Fruit fly (Drosophila melanogaster): ENCODE data around the gene Fuca.

Gene Fuca

DNA sequence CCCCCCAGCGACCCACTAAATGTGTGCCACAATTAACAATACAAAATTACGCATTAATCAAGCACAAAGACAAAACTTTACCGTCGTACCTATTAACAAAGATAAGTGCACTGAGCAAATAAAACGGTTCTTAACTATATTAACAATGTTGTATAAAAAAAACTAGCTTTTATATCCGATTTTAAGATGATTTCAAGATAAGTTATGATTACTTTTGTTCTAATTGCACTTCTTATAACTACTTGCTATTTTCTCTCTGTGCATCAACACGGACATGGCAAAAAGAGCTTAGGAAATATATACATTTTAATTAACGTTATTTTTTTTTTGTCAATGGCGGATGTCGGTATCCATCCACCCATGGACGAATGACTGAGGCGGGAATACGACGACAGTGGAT is 13.6 kb upstream of the Fuca start (continued):
- TF ChIP-seq Ssrp (tag; optimal IDR thresholded peaks at IDR 0.05) (no peak), cwo (GFP tag; optimal IDR thresholded peaks at IDR 0.05) (peak; percentile 2), phol (tag; optimal IDR thresholded peaks at IDR 0.05) (peak; percentile 34), Hr39 (optimal IDR thresholded peaks at IDR 0.05) (no peak), Atf6 (GFP tag; IDR thresholded peaks at IDR 0.05) (peak; percentile 38; the same call in 1 of the 2 replicates), az2 (GFP tag; optimal IDR thresholded peaks at IDR 0.05) (peak; percentile 2), CG32772 (GFP tag; IDR thresholded peaks at IDR 0.05) (0 out of 2 replicates have a peak, but pooled peaks have one; percentile 26), CG18764 (GFP tag; optimal IDR thresholded peaks at IDR 0.05) (no peak), CG10979 (tag; optimal IDR thresholded peaks at IDR 0.05) (peak; percentile 41), CG31441 (GFP tag; IDR thresholded peaks at IDR 0.05) (peak; percentile 29; the same call in 1 of the 2 replicates), CG34422 (GFP tag; IDR thresholded peaks at IDR 0.05) (0 out of 3 replicates have a peak, but pooled peaks have one; percentile 55), chif (GFP tag; optimal IDR thresholded peaks at IDR 0.05) (peak in 1 of 2 experiments; percentile 0), Max (GFP tag; optimal IDR thresholded peaks at IDR 0.05) (no peak), ap (GFP tag; IDR thresholded peaks at IDR 0.05) (no peak), usp (GFP tag; optimal IDR thresholded peaks at IDR 0.05) (no peak), Sox102F (GFP tag; optimal IDR thresholded peaks at IDR 0.05) (peak; percentile 47), CG3065 (GFP tag; optimal IDR thresholded peaks at IDR 0.05) (no peak), grau (tag; optimal IDR thresholded peaks at IDR 0.05) (peak; percentile 13), tio (GFP tag; optimal IDR thresholded peaks at IDR 0.05) (no peak), CG8089 (GFP tag; optimal IDR thresholded peaks at IDR 0.05) (no peak), CG1024 (GFP tag; IDR thresholded peaks at IDR 0.05) (peak; percentile 33; the same call in 1 of the 2 replicates), Kr (GFP tag; optimal IDR thresholded peaks at IDR 0.05) (no peak), Six4 (GFP tag; optimal IDR thresholded peaks at IDR 0.05) (no peak), stc (GFP tag; IDR thresholded peaks at IDR 0.05) (peak; percentile 33; the same call in 1 of the 2 replicates), Gug (GFP tag; IDR thresholded peaks at IDR 0.05) (0 out of 4 replicates have a peak, but pooled peaks have one; percentile 16), sd (tag; optimal IDR thresholded peaks at IDR 0.05) (no peak), inv (GFP tag; IDR thresholded peaks at IDR 0.05; ENCODE audit: partially characterized antibody) (no peak), CG11504 (tag; optimal IDR thresholded peaks at IDR 0.05) (peak; percentile 55), sob (GFP tag; IDR thresholded peaks at IDR 0.05) (peak; percentile 43; the same call in 1 of the 2 replicates), Vsx1 (GFP tag; optimal IDR thresholded peaks at IDR 0.05) (peak; percentile 15), CG12219 (GFP tag; optimal IDR thresholded peaks at IDR 0.05) (no peak), vvl (GFP tag; IDR thresholded peaks at IDR 0.05) (peak; percentile 50), Hr51 (GFP tag; optimal IDR thresholded peaks at IDR 0.05) (peak in 1 of 2 experiments; percentile 35), CG17361 (GFP tag; IDR thresholded peaks at IDR 0.05) (0 out of 3 replicates have a peak, but pooled peaks have one; percentile 15), Med (GFP tag) (peak; percentile 58), scrt (GFP tag; optimal IDR thresholded peaks at IDR 0.05) (no peak), Dad (GFP tag; optimal IDR thresholded peaks at IDR 0.05) (no peak), CG2678 (tag; optimal IDR thresholded peaks at IDR 0.05) (peak; percentile 29), CG1233 (GFP tag; optimal IDR thresholded peaks at IDR 0.05) (no peak), B-H1 (GFP tag; IDR thresholded peaks at IDR 0.05) (0 out of 3 replicates have a peak, but pooled peaks have one; percentile 25), ems (GFP tag; optimal IDR thresholded peaks at IDR 0.05) (peak; percentile 5), CG18599 (GFP tag; optimal IDR thresholded peaks at IDR 0.05) (peak; percentile 29), CG15269 (tag; optimal IDR thresholded peaks at IDR 0.05) (peak; percentile 28), ttk (GFP tag; IDR thresholded peaks at IDR 0.05) (0 out of 2 replicates have a peak, but pooled peaks have one; percentile 7), ind (GFP tag; optimal IDR thresholded peaks at IDR 0.05) (peak; percentile 11), ac (GFP tag; optimal IDR thresholded peaks at IDR 0.05) (no peak), pb (GFP tag; optimal IDR thresholded peaks at IDR 0.05) (no peak), PHDP (tag; optimal IDR thresholded peaks at IDR 0.05) (peak; percentile 11), Spps (tag; optimal IDR thresholded peaks at IDR 0.05) (no peak), al (GFP tag; IDR thresholded peaks at IDR 0.05) (no peak), ssp (GFP tag; IDR thresholded peaks at IDR 0.05) (0 out of 2 replicates have a peak, but pooled peaks have one; percentile 16)
